Worm (Caenorhabditis elegans): Measurements from ENCODE around the gene C17H11.6.
"Not testable (repeated sequence)": the region's sequence is repeated elsewhere in the genome, so short reads cannot be mapped to it uniquely, and the experiment has no call there.

ce11 chrX:8181590-8182311 is 21.8 kb downstream of the C17H11.6 start, which contains the start of gene C17H11.4:
- TF ChIP-seq ceh-27 (GFP tag; optimal IDR thresholded peaks at IDR 0.05); rec-8 (tag; optimal IDR thresholded peaks at IDR 0.05); nfya-1 (tag; optimal IDR thresholded peaks at IDR 0.05; ENCODE audit: borderline replicate concordance, insufficient read depth); ceh-79 (tag; optimal IDR thresholded peaks at IDR 0.05); attf-3 (GFP tag; conservative IDR thresholded peaks at IDR 0.05); T26A5.8 (tag; optimal IDR thresholded peaks at IDR 0.05); lin-26 (GFP tag; IDR thresholded peaks at IDR 0.05); B0336.3 (GFP tag; IDR thresholded peaks at IDR 0.05); attf-6 (GFP tag; IDR thresholded peaks at IDR 0.05): not testable (repeated sequence)
